Worm (Caenorhabditis elegans) whole organism, midembryonic: Measurements from ENCODE around the gene str-45.
"Not testable (repeated sequence)": the region's sequence is repeated elsewhere in the genome, so short reads cannot be mapped to it uniquely, and the experiment has no call there.

Source experiments
- T22C8.4 ChIP-seq: fragments of 200-800 bp; sonication (Bioruptor generic); IDR thresholded peaks from 2 replicates; pipeline ENCODE4 v1.3.6; 2022; ENCODE audit warnings: missing genetic modification characterization, missing compliant biosample characterization
- cog-1 ChIP-seq: sonication (generic microtip); optimal IDR thresholded peaks from 2 replicates; lab custom pipeline; 2016; ENCODE audit warnings: missing genetic modification characterization, missing compliant biosample characterization
- flt-1 ChIP-seq: fragments of 200-800 bp; sonication (Bioruptor generic); IDR thresholded peaks from 2 replicates; pipeline ENCODE4 v1.3.6; 2022; ENCODE audit warnings: missing genetic modification characterization, missing compliant biosample characterization
- klf-2 ChIP-seq: fragments of 200-800 bp; sonication (Bioruptor generic); conservative IDR thresholded peaks from 2 replicates; pipeline ENCODE4 v1.3.6; 2022; ENCODE audit warnings: missing genetic modification reagents, missing genetic modification characterization, missing compliant biosample characterization
- ref-1 ChIP-seq: fragments of 200-800 bp; sonication (Bioruptor generic); conservative IDR thresholded peaks from 2 replicates; pipeline ENCODE4 v1.3.6; 2022; ENCODE audit warnings: missing genetic modification reagents, missing genetic modification characterization, missing compliant biosample characterization
- ztf-23 ChIP-seq: fragments of 200-800 bp; sonication (Bioruptor generic); IDR thresholded peaks from 2 replicates; pipeline ENCODE4 v1.3.6; 2022; ENCODE audit warnings: missing genetic modification reagents, missing genetic modification characterization, missing compliant biosample characterization
- ztf-29 ChIP-seq: fragments of 200-800 bp; sonication (Bioruptor generic); IDR thresholded peaks from 2 replicates; pipeline ENCODE4 v1.3.6; 2022; ENCODE audit warnings: missing genetic modification reagents, missing genetic modification characterization, missing compliant biosample characterization

Gene str-45

ce11 chrV:15197955-15198354 is 39.2 kb downstream of the str-45 start, which contains the start of gene srw-1:
srw-1 (plus strand) TSS chrV:15198255.
- no peak for TF ChIP-seq flt-1 (GFP tag; lab: Robert Waterston, UW)

- TF ChIP-seq T22C8.4 (GFP tag; lab: Robert Waterston, UW) (no peak), ref-1 (GFP tag; lab: Robert Waterston, UW) (no peak), ztf-29 (GFP tag; lab: Robert Waterston, UW) (no peak), klf-2 (GFP tag; lab: Robert Waterston, UW) (no peak), flt-1 (GFP tag; lab: Robert Waterston, UW) (no peak), cog-1 (no peak), ztf-23 (GFP tag; lab: Robert Waterston, UW) (no peak)
These were observed 41.0 kb downstream of the str-45 start, which contains the start of gene Y75B12B.10 for ce11 chrV:15199768-15200167. Y75B12B.10 (plus strand) TSS chrV:15200068.

- not testable (repeated sequence) for TF ChIP-seq T22C8.4, ref-1, ztf-23 (GFP tag; lab: Robert Waterston, UW)
These were observed 48.9 kb downstream of the str-45 start, which contains the start of gene C41G6.12 for ce11 chrV:15207681-15208080. C41G6.12 (minus strand) TSS chrV:15207781.
